Worm (Caenorhabditis elegans) whole organism, early embryonic: ENCODE data around the gene C14B9.8.

ENCODE experiments used
- B0310.2 ChIP-seq: sonication (generic microtip); optimal IDR thresholded peaks from 2 replicates; lab custom pipeline; 2016; ENCODE audit warnings: mild to moderate bottlenecking, missing genetic modification characterization, missing compliant biosample characterization
- F13C5.2 ChIP-seq: sonication (generic microtip); optimal IDR thresholded peaks from 2 replicates; lab custom pipeline; 2017; ENCODE audit warnings: mild to moderate bottlenecking, missing genetic modification characterization, inconsistent platforms, missing compliant biosample characterization
- aly-1 ChIP-seq: sonication (generic microtip); optimal IDR thresholded peaks from 2 replicates; lab custom pipeline; 2016; ENCODE audit warnings: missing genetic modification characterization, missing compliant biosample characterization
- ama-1 ChIP-seq: fragments of 150-350 bp; optimal IDR thresholded peaks from 2 replicates; lab custom pipeline; 2014
- ceh-13 ChIP-seq: fragments of 200-800 bp; sonication (Bioruptor generic); optimal IDR thresholded peaks from 2 replicates; lab custom pipeline; 2018; ENCODE audit warnings: mild to moderate bottlenecking, missing genetic modification characterization, missing compliant biosample characterization
- ceh-36 ChIP-seq: sonication (generic microtip); optimal IDR thresholded peaks from 2 replicates; lab custom pipeline; 2016; ENCODE audit warnings: missing genetic modification characterization, inconsistent platforms, missing compliant biosample characterization
- ets-7 ChIP-seq: sonication (generic microtip); optimal IDR thresholded peaks from 2 replicates; lab custom pipeline; 2016; ENCODE audit warnings: missing genotype, missing genetic modification characterization, missing compliant biosample characterization
- flt-1 ChIP-seq: fragments of 200-800 bp; sonication (Bioruptor generic); IDR thresholded peaks from 2 replicates; pipeline ENCODE4 v1.3.6; 2022; ENCODE audit warnings: missing genetic modification characterization, missing compliant biosample characterization
- hmbx-1 ChIP-seq: sonication (generic microtip); optimal IDR thresholded peaks from 2 replicates; lab custom pipeline; 2016; ENCODE audit warnings: mild to moderate bottlenecking, missing genetic modification characterization, missing compliant biosample characterization
- hmg-4 ChIP-seq: fragments of 200-800 bp; sonication (Bioruptor generic); optimal IDR thresholded peaks from 2 replicates; lab custom pipeline; 2018; ENCODE audit warnings: mild to moderate bottlenecking, missing genetic modification characterization, missing compliant biosample characterization
- hnd-1 ChIP-seq: sonication (generic microtip); optimal IDR thresholded peaks from 2 replicates; lab custom pipeline; 2016; ENCODE audit warnings: missing genetic modification characterization, missing compliant biosample characterization
- pes-1 ChIP-seq: fragments of 200-800 bp; sonication (Bioruptor generic); IDR thresholded peaks from 2 replicates; pipeline ENCODE4 v1.3.6; 2022; ENCODE audit warnings: missing genetic modification reagents, missing genetic modification characterization, missing compliant biosample characterization
- scrt-1 ChIP-seq: fragments of 200-800 bp; sonication (Bioruptor generic); IDR thresholded peaks from 2 replicates; pipeline ENCODE4 v1.3.6; 2022; ENCODE audit warnings: missing genetic modification characterization, missing compliant biosample characterization
- sea-1 ChIP-seq: fragments of 200-800 bp; sonication (Bioruptor generic); conservative IDR thresholded peaks from 2 replicates; pipeline ENCODE4 v1.3.6; 2022; ENCODE audit warnings: missing genetic modification characterization, missing compliant biosample characterization
- tbx-11 ChIP-seq: fragments of 200-800 bp; sonication (Bioruptor generic); IDR thresholded peaks from 2 replicates; pipeline ENCODE4 v1.3.6; 2022; ENCODE audit warnings: missing genetic modification characterization, missing compliant biosample characterization
- tbx-37 ChIP-seq: fragments of 200-800 bp; sonication (Bioruptor generic); conservative IDR thresholded peaks from 2 replicates; pipeline ENCODE4 v1.3.6; 2022; ENCODE audit warnings: missing genetic modification reagents, missing genetic modification characterization, missing compliant biosample characterization
- tra-4 ChIP-seq: sonication (generic microtip); optimal IDR thresholded peaks from 2 replicates; lab custom pipeline; 2017; ENCODE audit warnings: missing genetic modification characterization, missing compliant biosample characterization

C14B9.8 gene

ce11 chrIII:8144574-8145065 is at the start of gene C14B9.8, which contains the start of gene mrpl-18:
Gene C14B9.8 (minus strand): TSS chrIII:8144629.
Gene mrpl-18 (plus strand): TSS chrIII:8145015.
- TF ChIP-seq tbx-37 (GFP tag; lab: Robert Waterston, UW): peak; percentile 74
- no peak for TF ChIP-seq ceh-36 (tag; lab: Kevin White, UChicago)
- TF ChIP-seq ets-7 (tag; lab: Kevin White, UChicago): peak; percentile 38

ce11 chrIII:8191695-8192094 is 47.3 kb upstream of the C14B9.8 start, which contains the start of gene C50C3.1:
Gene C50C3.1 (plus strand): TSS chrIII:8191995.
- TF ChIP-seq ama-1 (lab: Kevin White, UChicago): no peak
- TF ChIP-seq sea-1 (GFP tag; lab: Robert Waterston, UW): no peak
- TF ChIP-seq tbx-37 (GFP tag; lab: Robert Waterston, UW): no peak
- TF ChIP-seq tbx-11 (GFP tag; lab: Robert Waterston, UW): no peak
- no peak for TF ChIP-seq hmbx-1 (tag; lab: Kevin White, UChicago)
- TF ChIP-seq hnd-1 (tag; lab: Kevin White, UChicago): no peak
- no peak for TF ChIP-seq scrt-1
- no peak for TF ChIP-seq ceh-13 (GFP tag; lab: Kevin White, UChicago)
- TF ChIP-seq pes-1 (GFP tag; lab: Robert Waterston, UW): no peak
- TF ChIP-seq B0310.2 (tag; lab: Kevin White, UChicago): no peak
- TF ChIP-seq F13C5.2 (tag; lab: Kevin White, UChicago): no peak
- TF ChIP-seq ceh-36 (tag; lab: Kevin White, UChicago): no peak
- TF ChIP-seq aly-1: no peak
- no peak for TF ChIP-seq flt-1
- no peak for TF ChIP-seq ets-7 (tag; lab: Kevin White, UChicago)
- TF ChIP-seq hmg-4 (GFP tag; lab: Kevin White, UChicago): no peak

ce11 chrIII:8190505-8190904 is 46.1 kb upstream of the C14B9.8 start, which contains the start of gene C50C3.19:
Gene C50C3.19 (plus strand): TSS chrIII:8190805.
- TF ChIP-seq flt-1: no peak
- TF ChIP-seq pes-1 (GFP tag; lab: Robert Waterston, UW): no peak
- TF ChIP-seq tra-4 (tag; lab: Kevin White, UChicago): no peak
- no peak for TF ChIP-seq tbx-11 (GFP tag; lab: Robert Waterston, UW)
- no peak for TF ChIP-seq hmg-4 (GFP tag; lab: Kevin White, UChicago)
- no peak for TF ChIP-seq hnd-1 (tag; lab: Kevin White, UChicago)

- no peak for TF ChIP-seq F13C5.2 (tag; lab: Kevin White, UChicago)
- no peak for TF ChIP-seq aly-1
- TF ChIP-seq ama-1 (lab: Kevin White, UChicago): no peak
These were observed 40.7 kb upstream of the C14B9.8 start for ce11 chrIII:8185130-8185529.

- no peak for TF ChIP-seq ama-1 (lab: Kevin White, UChicago)
- no peak for TF ChIP-seq scrt-1
- TF ChIP-seq hmg-4 (GFP tag; lab: Kevin White, UChicago): no peak
- TF ChIP-seq hmbx-1 (tag; lab: Kevin White, UChicago): no peak
- no peak for TF ChIP-seq sea-1 (GFP tag; lab: Robert Waterston, UW)
- TF ChIP-seq F13C5.2 (tag; lab: Kevin White, UChicago): no peak
- TF ChIP-seq flt-1: no peak
- TF ChIP-seq pes-1 (GFP tag; lab: Robert Waterston, UW): no peak
- TF ChIP-seq tbx-37 (GFP tag; lab: Robert Waterston, UW): no peak
- TF ChIP-seq B0310.2 (tag; lab: Kevin White, UChicago): no peak
- TF ChIP-seq ets-7 (tag; lab: Kevin White, UChicago): no peak
- no peak for TF ChIP-seq hnd-1 (tag; lab: Kevin White, UChicago)
- TF ChIP-seq aly-1: no peak
These were observed 38.1 kb upstream of the C14B9.8 start for ce11 chrIII:8182573-8182972.

- TF ChIP-seq tbx-37 (GFP tag; lab: Robert Waterston, UW) (no peak), scrt-1 (no peak), ama-1 (lab: Kevin White, UChicago) (no peak), hmbx-1 (tag; lab: Kevin White, UChicago) (no peak), B0310.2 (tag; lab: Kevin White, UChicago) (no peak), ceh-13 (GFP tag; lab: Kevin White, UChicago) (no peak), ceh-36 (tag; lab: Kevin White, UChicago) (no peak), F13C5.2 (tag; lab: Kevin White, UChicago) (no peak), flt-1 (no peak), aly-1 (no peak), ets-7 (tag; lab: Kevin White, UChicago) (no peak), hmg-4 (GFP tag; lab: Kevin White, UChicago) (no peak), sea-1 (GFP tag; lab: Robert Waterston, UW) (no peak), tbx-11 (GFP tag; lab: Robert Waterston, UW) (no peak), hnd-1 (tag; lab: Kevin White, UChicago) (no peak), tra-4 (tag; lab: Kevin White, UChicago) (no peak)
These were observed 37.2 kb upstream of the C14B9.8 start, which contains the start of gene spc-2 for ce11 chrIII:8181581-8181980. Gene spc-2 (plus strand): TSS chrIII:8181881.

- TF ChIP-seq flt-1 (no peak), pes-1 (GFP tag; lab: Robert Waterston, UW) (no peak), hnd-1 (tag; lab: Kevin White, UChicago) (no peak), ceh-36 (tag; lab: Kevin White, UChicago) (no peak), B0310.2 (tag; lab: Kevin White, UChicago) (no peak), aly-1 (no peak), F13C5.2 (tag; lab: Kevin White, UChicago) (no peak), tbx-11 (GFP tag; lab: Robert Waterston, UW) (no peak), ets-7 (tag; lab: Kevin White, UChicago) (no peak), hmg-4 (GFP tag; lab: Kevin White, UChicago) (no peak), scrt-1 (no peak), ceh-13 (GFP tag; lab: Kevin White, UChicago) (no peak), ama-1 (lab: Kevin White, UChicago) (no peak), hmbx-1 (tag; lab: Kevin White, UChicago) (no peak), tbx-37 (GFP tag; lab: Robert Waterston, UW) (no peak), sea-1 (GFP tag; lab: Robert Waterston, UW) (no peak), tra-4 (tag; lab: Kevin White, UChicago) (no peak)
These were observed 34.5 kb upstream of the C14B9.8 start, which contains the start of gene C50C3.5 for ce11 chrIII:8178924-8179323. Gene C50C3.5 (plus strand): TSS chrIII:8179224.
